Worm (Caenorhabditis elegans): ENCODE measurements around the gene mdf-2.

mdf-2 gene

DNA sequence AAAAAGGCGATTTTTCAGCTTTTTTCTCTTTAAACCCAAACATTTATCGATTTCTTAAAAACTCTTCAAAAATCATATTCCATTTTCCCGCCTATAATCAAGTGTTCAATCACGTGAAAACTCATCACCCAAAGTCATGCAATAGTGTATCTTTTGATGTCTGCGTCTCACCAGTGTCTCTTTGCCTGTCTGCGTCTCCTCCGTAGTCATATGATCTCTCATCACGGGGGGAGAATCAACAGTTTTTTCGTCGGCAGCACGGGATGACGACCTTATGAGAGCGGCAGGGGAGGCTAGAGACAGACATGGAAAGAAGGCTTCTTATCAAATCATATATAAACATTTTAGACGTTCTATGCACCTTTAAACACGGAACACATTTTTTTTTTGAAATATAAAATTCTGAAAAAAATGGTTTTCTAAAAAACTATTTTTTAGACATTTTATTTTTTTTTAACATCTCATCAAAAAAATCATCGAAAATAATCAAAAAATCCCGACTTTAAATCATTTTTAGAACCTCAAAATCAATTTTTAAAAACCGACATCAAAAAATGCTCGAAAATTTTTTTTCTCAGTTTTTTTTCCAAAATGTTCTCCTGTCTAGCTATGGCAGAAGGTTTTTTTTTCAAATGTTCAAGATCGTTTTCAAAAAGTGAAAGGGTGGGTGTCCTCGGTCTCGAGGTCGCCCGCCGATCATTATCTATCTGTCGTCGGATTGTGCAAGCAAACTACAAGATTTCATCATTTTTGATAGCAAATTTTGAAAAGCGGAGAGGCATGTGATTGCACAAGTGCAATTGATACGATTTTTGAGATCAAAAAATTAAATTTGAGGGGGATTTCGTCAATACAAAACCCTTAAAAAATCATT is 38.7 kb downstream of the mdf-2 start (continued):
- no peak for TF ChIP-seq fkh-6 (tag; optimal IDR thresholded peaks at IDR 0.05)
- no peak for TF ChIP-seq ahr-1 (tag; optimal IDR thresholded peaks at IDR 0.05)
- no peak for TF ChIP-seq odd-2 (tag; optimal IDR thresholded peaks at IDR 0.05)
- TF ChIP-seq hlh-30 (tag; optimal IDR thresholded peaks at IDR 0.05; ENCODE audit: insufficient read depth): peak; percentile 100
- peak; percentile 70 for TF ChIP-seq ceh-31 (tag; optimal IDR thresholded peaks at IDR 0.05)
- peak; percentile 57 for TF ChIP-seq ref-2 (tag; optimal IDR thresholded peaks at IDR 0.05)
- peak; percentile 30 for TF ChIP-seq ceh-30 (tag; optimal IDR thresholded peaks at IDR 0.05)
- no peak for TF ChIP-seq hlh-8 (tag; optimal IDR thresholded peaks at IDR 0.05)
- TF ChIP-seq C08G9.2 (tag; optimal IDR thresholded peaks at IDR 0.05): no peak
- TF ChIP-seq dve-1 (tag; optimal IDR thresholded peaks at IDR 0.05): peak; percentile 60
- TF ChIP-seq sdc-2 (tag; optimal IDR thresholded peaks at IDR 0.05): peak; percentile 31
- TF ChIP-seq ceh-2 (tag; optimal IDR thresholded peaks at IDR 0.05): peak; percentile 23
- peak; percentile 80 for TF ChIP-seq ceh-18 (tag; optimal IDR thresholded peaks at IDR 0.05)
- TF ChIP-seq madf-2 (tag; optimal IDR thresholded peaks at IDR 0.05): no peak
- TF ChIP-seq ceh-19 (GFP tag; optimal IDR thresholded peaks at IDR 0.05): no peak
- no peak for TF ChIP-seq T23F11.4 (GFP tag; optimal IDR thresholded peaks at IDR 0.05)
- no peak for TF ChIP-seq pha-4 (tag; optimal IDR thresholded peaks at IDR 0.05)
- peak; percentile 69 for TF ChIP-seq elt-2 (tag; optimal IDR thresholded peaks at IDR 0.05)
- no peak for TF ChIP-seq gmeb-2 (tag; optimal IDR thresholded peaks at IDR 0.05)
- TF ChIP-seq pros-1 (tag; optimal IDR thresholded peaks at IDR 0.05): peak; percentile 46
- peak; percentile 17 for TF ChIP-seq pha-2 (tag; optimal IDR thresholded peaks at IDR 0.05)
- no peak for TF ChIP-seq Y22D7AL.16 (tag; optimal IDR thresholded peaks at IDR 0.05)
- no peak for TF ChIP-seq pag-3 (tag; optimal IDR thresholded peaks at IDR 0.05; ENCODE audit: borderline replicate concordance)
- no peak for TF ChIP-seq ama-1 (optimal IDR thresholded peaks at IDR 0.05)
- no peak for TF ChIP-seq hlh-6 (tag; optimal IDR thresholded peaks at IDR 0.05)
- TF ChIP-seq pat-9 (tag; optimal IDR thresholded peaks at IDR 0.05): no peak
- TF ChIP-seq ceh-34 (tag; optimal IDR thresholded peaks at IDR 0.05): peak; percentile 43
- no peak for TF ChIP-seq sox-2 (GFP tag; IDR thresholded peaks at IDR 0.05)
- TF ChIP-seq ttx-3 (tag; optimal IDR thresholded peaks at IDR 0.05): no peak
- no peak for TF ChIP-seq unc-86 (tag; optimal IDR thresholded peaks at IDR 0.05)
- no peak for TF ChIP-seq lim-6 (tag; optimal IDR thresholded peaks at IDR 0.05)
- TF ChIP-seq tbx-7 (tag; optimal IDR thresholded peaks at IDR 0.05): no peak
- TF ChIP-seq ceh-24 (tag; optimal IDR thresholded peaks at IDR 0.05): no peak
- no peak for TF ChIP-seq dmd-4 (tag; optimal IDR thresholded peaks at IDR 0.05; ENCODE audit: borderline replicate concordance)
- TF ChIP-seq nhr-11 (tag; optimal IDR thresholded peaks at IDR 0.05): no peak
- TF ChIP-seq unc-3 (GFP tag; conservative IDR thresholded peaks at IDR 0.05): no peak
- no peak for TF ChIP-seq unc-3 (tag; optimal IDR thresholded peaks at IDR 0.05)
- no peak for TF ChIP-seq fkh-10 (GFP tag; optimal IDR thresholded peaks at IDR 0.05)
- TF ChIP-seq npax-4 (tag; optimal IDR thresholded peaks at IDR 0.05): no peak
- no peak for TF ChIP-seq zip-5 (tag; optimal IDR thresholded peaks at IDR 0.05)

DNA sequence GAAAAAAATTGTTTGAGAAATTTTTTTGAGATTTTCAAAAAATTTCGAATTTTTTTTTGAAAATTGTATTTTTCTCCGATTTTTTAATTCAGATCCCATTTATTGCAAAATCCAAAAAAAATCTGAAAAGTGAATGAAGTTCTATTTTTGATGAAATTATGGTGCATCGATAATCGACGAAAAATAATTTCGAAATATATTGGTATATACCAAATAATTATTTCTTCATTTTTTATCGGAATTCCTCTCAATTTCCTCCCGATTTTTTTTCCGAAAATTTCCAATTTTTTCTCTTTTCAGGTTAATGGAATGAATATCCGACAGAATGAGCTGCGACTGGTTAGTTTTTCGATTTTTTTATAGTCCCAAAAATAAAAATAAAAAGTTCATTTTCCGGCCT is 40.1 kb downstream of the mdf-2 start, which contains the start of gene epg-9:
TSS of gene epg-9 (plus strand) at position 301 of the 400 bp plus-strand sequence.
- TF ChIP-seq npax-4 (tag; optimal IDR thresholded peaks at IDR 0.05) (no peak), pha-2 (tag; optimal IDR thresholded peaks at IDR 0.05) (no peak), dve-1 (tag; optimal IDR thresholded peaks at IDR 0.05) (no peak), Y22D7AL.16 (tag; optimal IDR thresholded peaks at IDR 0.05) (no peak), fax-1 (tag; optimal IDR thresholded peaks at IDR 0.05) (no peak), ceh-22 (tag; optimal IDR thresholded peaks at IDR 0.05) (no peak), eyg-1 (tag; optimal IDR thresholded peaks at IDR 0.05) (no peak), ceh-30 (tag; optimal IDR thresholded peaks at IDR 0.05) (no peak), fkh-6 (tag; optimal IDR thresholded peaks at IDR 0.05) (no peak)
